Fruit fly (Drosophila melanogaster): ENCODE measurements around the gene CG34357.

- TF ChIP-seq CG1620 (GFP tag; optimal IDR thresholded peaks at IDR 0.05): no peak
- no peak for TF ChIP-seq CG5204 (GFP tag; optimal IDR thresholded peaks at IDR 0.05)
- no peak for TF ChIP-seq CG12768 (GFP tag; optimal IDR thresholded peaks at IDR 0.05)
- TF ChIP-seq CG7045 (GFP tag; optimal IDR thresholded peaks at IDR 0.05): no peak
Measured at dm6 chr3R:4484999-4485398, 72.9 kb downstream of the CG34357 start, which contains the start of gene Fip1.

Data from whole organism, adult.